Fruit fly (Drosophila melanogaster): ENCODE results near the gene Son.
A peak's percentile ranks its signal among the peaks of the same experiment; 100 is the strongest.

Gene Son

DNA sequence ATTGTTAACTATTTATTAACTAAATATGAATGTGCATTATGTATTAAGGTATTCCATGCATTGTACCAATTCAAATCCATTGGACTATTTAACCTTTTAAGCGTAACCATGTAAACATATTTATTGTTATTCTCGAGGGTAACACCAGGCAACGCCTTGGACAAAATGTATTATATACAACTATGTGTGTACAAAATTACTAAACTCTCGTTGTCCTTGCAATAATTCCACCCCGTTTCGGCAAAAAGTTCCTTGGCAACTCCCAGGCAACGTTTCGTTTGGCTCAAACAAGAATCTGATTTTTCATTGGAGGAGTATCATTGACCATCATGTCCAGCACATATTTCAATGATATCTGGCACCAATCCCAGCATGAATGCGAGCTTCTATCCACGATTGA, 11.9 kb upstream of the Son start, which contains the start of gene CG16789:
CG16789 (plus strand) TSS at position 301 of the 400 bp plus-strand sequence.
- no peak for TF ChIP-seq Ets98B (GFP tag; IDR thresholded peaks at IDR 0.05)
- no peak for TF ChIP-seq D1 (tag; optimal IDR thresholded peaks at IDR 0.05)
- TF ChIP-seq CG8159 (tag; optimal IDR thresholded peaks at IDR 0.05): no peak

DNA sequence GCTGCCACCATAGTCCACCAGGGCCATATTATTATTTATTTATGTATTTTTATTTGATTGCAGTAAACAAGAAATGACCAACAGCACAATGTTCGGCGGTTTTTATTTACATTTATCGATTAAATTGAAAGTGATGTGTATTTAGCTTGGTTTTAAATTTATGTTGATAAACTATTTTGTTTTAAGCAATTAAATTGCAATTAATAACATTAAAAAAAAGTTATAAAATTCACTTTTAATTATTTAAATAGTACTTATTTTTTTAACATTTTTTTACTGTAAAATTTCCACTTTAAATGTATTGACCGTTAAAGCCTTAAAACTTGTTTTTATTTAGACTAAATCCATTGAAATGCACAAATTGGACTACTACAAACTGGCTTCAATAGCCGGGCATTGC, 7.7 kb upstream of the Son start, which contains the start of gene CG16790:
CG16790 (minus strand) TSS at position 101 of the 400 bp plus-strand sequence.
- no peak for TF ChIP-seq Ets98B (GFP tag; IDR thresholded peaks at IDR 0.05)
- no peak for TF ChIP-seq CG14655 (GFP tag; optimal IDR thresholded peaks at IDR 0.05)
- no peak for TF ChIP-seq fd96Ca (GFP tag; IDR thresholded peaks at IDR 0.05)
- no peak for TF ChIP-seq CG10348 (GFP tag; IDR thresholded peaks at IDR 0.05)
- no peak for TF ChIP-seq CG15710 (tag; optimal IDR thresholded peaks at IDR 0.05)
- no peak for TF ChIP-seq CG34367 (tag; optimal IDR thresholded peaks at IDR 0.05)
- no peak for TF ChIP-seq Snoo (tag; optimal IDR thresholded peaks at IDR 0.05)
- no peak for TF ChIP-seq rn (GFP tag; IDR thresholded peaks at IDR 0.05)
- TF ChIP-seq CG4496 (GFP tag; IDR thresholded peaks at IDR 0.05): no peak
- no peak for TF ChIP-seq EcR (GFP tag; optimal IDR thresholded peaks at IDR 0.05)
- TF ChIP-seq CG8159 (tag; optimal IDR thresholded peaks at IDR 0.05): no peak
- no peak for TF ChIP-seq CG13204 (GFP tag; optimal IDR thresholded peaks at IDR 0.05)
- no peak for TF ChIP-seq D1 (tag; optimal IDR thresholded peaks at IDR 0.05)
- no peak for TF ChIP-seq CG9948 (tag; optimal IDR thresholded peaks at IDR 0.05)
- no peak for TF ChIP-seq gl (tag; optimal IDR thresholded peaks at IDR 0.05)
- no peak for TF ChIP-seq CG12605 (GFP tag; IDR thresholded peaks at IDR 0.05)
- no peak for TF ChIP-seq CG32121 (GFP tag; IDR thresholded peaks at IDR 0.05)
- no peak for TF ChIP-seq CG8301 (tag; optimal IDR thresholded peaks at IDR 0.05)
- no peak for TF ChIP-seq Pif1B (GFP tag; optimal IDR thresholded peaks at IDR 0.05)
- TF ChIP-seq Pif1A (GFP tag; optimal IDR thresholded peaks at IDR 0.05): no peak

DNA sequence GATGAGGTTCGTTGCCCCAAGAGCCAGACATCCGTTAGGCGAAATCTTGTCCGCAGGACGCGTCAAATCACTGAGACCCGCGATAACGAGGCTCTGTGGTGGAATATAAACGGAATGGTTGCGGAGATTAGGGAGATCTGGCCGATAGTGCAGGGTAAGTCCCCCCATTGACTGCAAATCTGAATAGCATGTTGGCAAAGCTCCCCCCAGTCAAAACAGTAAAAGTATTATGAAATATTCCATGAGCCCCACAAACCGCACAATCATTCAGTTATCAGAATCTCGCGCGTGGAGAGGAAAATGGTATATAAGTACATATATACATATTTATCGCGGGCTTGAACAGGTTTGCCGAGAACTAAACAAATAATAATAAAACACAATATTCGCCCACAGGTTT, 7.2 kb upstream of the Son start:
- TF ChIP-seq CG14655 (GFP tag; optimal IDR thresholded peaks at IDR 0.05) (no peak), CG34367 (tag; optimal IDR thresholded peaks at IDR 0.05) (no peak), CG10348 (GFP tag; IDR thresholded peaks at IDR 0.05) (no peak), CG12605 (GFP tag; IDR thresholded peaks at IDR 0.05) (no peak), Snoo (tag; optimal IDR thresholded peaks at IDR 0.05) (no peak), EcR (GFP tag; optimal IDR thresholded peaks at IDR 0.05) (peak; percentile 30), rn (GFP tag; IDR thresholded peaks at IDR 0.05) (no peak), CG32121 (GFP tag; IDR thresholded peaks at IDR 0.05) (no peak), CG17806 (tag; optimal IDR thresholded peaks at IDR 0.05) (no peak)

DNA sequence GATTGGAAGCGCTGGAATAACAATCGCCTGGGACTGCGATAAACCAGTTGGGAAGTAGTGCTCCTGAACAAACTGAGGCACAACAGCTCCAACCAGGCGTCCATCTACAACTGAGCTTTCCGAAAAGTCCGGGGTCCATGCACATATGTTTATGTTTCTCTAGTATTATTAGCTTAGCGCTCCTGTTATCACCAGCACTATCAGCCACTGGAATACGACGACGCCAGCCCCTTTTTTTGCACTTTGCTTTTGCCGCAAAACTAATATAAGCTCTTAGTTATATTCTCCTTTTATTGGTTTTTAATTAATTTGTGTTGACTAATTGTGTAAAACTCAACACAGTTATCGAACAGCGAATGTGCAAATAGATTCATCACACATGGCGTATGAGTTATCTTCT, 6.3 kb upstream of the Son start, which contains the start of gene CG9396:
CG9396 (minus strand) TSS at position 101 of the 400 bp plus-strand sequence.
- no peak for TF ChIP-seq CG4496 (GFP tag; IDR thresholded peaks at IDR 0.05)
- TF ChIP-seq CG12605 (GFP tag; IDR thresholded peaks at IDR 0.05): no peak
- TF ChIP-seq gl (tag; optimal IDR thresholded peaks at IDR 0.05): no peak
- no peak for TF ChIP-seq Pif1A (GFP tag; optimal IDR thresholded peaks at IDR 0.05)

DNA sequence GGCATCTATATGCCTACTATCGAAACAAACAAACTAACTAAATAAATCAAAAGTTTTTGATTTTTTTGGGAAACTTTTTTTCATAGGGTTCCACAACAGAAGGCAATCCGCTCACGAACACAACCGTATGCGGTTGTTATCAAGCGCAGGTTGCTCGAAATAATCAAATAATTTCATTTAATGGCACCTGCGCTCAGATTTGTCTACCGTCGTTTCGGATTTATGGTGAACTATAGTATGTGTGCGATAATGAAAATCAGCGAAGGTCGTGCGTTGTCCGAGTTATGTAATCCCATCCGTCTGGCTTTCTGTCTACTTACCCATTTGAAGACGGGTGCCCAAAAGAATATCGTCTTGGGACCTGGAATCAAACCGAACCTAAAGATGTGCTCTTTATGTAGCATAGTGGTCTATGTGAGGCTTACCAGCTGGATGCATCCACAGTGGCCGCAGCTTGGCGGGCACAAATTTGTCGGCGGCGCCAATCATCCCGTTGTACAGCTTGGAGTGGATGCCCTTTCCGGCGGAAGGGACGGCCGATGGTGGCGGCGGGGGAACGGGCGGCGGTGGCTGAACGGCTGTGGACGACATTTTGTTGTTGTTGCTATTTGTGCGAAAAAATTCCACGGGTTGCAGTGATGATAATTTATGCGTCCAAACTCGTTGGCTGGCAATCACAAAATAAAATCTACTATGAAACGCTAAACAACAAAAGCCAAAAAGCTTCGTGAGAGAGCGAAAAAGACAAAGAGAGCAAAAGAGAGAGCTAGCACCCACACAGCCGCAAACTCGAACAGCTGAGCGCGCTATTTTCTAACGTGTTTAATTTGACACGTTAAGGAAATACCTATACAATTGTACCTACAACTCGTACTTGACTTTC, 4.7 kb upstream of the Son start:
- TF ChIP-seq Snoo (tag; optimal IDR thresholded peaks at IDR 0.05) (no peak), CG8159 (tag; optimal IDR thresholded peaks at IDR 0.05) (no peak)

DNA sequence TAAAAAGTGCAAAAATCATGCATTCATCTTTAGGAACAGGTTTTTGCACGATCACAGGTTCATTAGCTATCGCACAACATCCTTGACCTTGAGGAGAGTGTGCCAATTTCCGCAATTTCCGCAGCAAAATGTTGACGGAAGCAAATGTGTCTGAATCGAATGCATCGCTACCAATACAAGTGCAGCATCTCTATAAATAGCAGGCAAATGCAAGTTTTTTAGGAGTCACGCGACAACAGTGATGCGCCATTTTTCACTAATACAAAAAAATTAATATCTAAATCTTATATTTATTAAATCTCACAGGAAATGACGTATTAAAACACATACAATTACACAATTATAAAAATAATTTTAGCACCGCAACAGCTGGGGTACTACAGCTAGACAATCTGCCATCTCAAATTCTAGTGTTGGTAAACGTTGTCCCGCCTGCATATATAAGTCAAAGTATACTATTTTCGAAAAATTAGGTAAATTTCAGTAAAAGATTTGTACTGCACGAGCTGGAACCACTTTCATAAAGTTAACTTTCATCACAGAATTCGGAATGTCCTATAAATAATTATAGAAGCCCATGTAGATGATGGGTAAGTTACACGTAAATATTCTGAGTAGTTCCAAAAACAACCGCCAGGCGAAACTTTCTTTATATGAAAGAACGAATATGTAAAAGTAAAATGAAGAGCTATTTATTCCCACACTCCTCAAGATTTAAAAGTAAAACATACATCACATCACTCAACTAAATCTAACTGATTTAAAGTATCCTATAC, 3.8 kb upstream of the Son start, which contains the start of gene CG9399:
CG9399 (minus strand) TSS at position 400 of the 776 bp plus-strand sequence.
- TF ChIP-seq CG34367 (tag; optimal IDR thresholded peaks at IDR 0.05): peak; percentile 95
- TF ChIP-seq fd96Ca (GFP tag; IDR thresholded peaks at IDR 0.05): peak; percentile 98
- TF ChIP-seq CG4496 (GFP tag; IDR thresholded peaks at IDR 0.05): peak; percentile 99
- peak; percentile 98 for TF ChIP-seq CG32121 (GFP tag; IDR thresholded peaks at IDR 0.05)
- TF ChIP-seq EcR (GFP tag; optimal IDR thresholded peaks at IDR 0.05): peak; percentile 67
- peak; percentile 99 for TF ChIP-seq Ets98B (GFP tag; IDR thresholded peaks at IDR 0.05)
- peak; percentile 96 for TF ChIP-seq Pif1B (GFP tag; optimal IDR thresholded peaks at IDR 0.05)
- TF ChIP-seq CG8159 (tag; optimal IDR thresholded peaks at IDR 0.05): peak; percentile 95
- peak; percentile 98 for TF ChIP-seq CG14655 (GFP tag; optimal IDR thresholded peaks at IDR 0.05)
- peak; percentile 99 for TF ChIP-seq CG8301 (tag; optimal IDR thresholded peaks at IDR 0.05)
- peak; percentile 96 for TF ChIP-seq CG9948 (tag; optimal IDR thresholded peaks at IDR 0.05)
- TF ChIP-seq Pif1A (GFP tag; optimal IDR thresholded peaks at IDR 0.05): peak; percentile 96
- TF ChIP-seq CG15710 (tag; optimal IDR thresholded peaks at IDR 0.05): peak; percentile 97
- TF ChIP-seq Snoo (tag; optimal IDR thresholded peaks at IDR 0.05): peak; percentile 96
- TF ChIP-seq CG12605 (GFP tag; IDR thresholded peaks at IDR 0.05): peak; percentile 97
- TF ChIP-seq CG17806 (tag; optimal IDR thresholded peaks at IDR 0.05): peak; percentile 97
- peak; percentile 76 for TF ChIP-seq D1 (tag; optimal IDR thresholded peaks at IDR 0.05)
- TF ChIP-seq gl (tag; optimal IDR thresholded peaks at IDR 0.05): peak; percentile 90
- TF ChIP-seq CG13204 (GFP tag; optimal IDR thresholded peaks at IDR 0.05): peak; percentile 82
- peak; percentile 92 for TF ChIP-seq CG10348 (GFP tag; IDR thresholded peaks at IDR 0.05)
- peak; percentile 97 for TF ChIP-seq rn (GFP tag; IDR thresholded peaks at IDR 0.05)
